Worm (Caenorhabditis elegans): Measurements from ENCODE around the gene pgp-7.

The pgp-7 gene

ce11 chrX:10907418-10907817, 37.4 kb upstream of the pgp-7 start:
- no peak for TF ChIP-seq F13C5.2 (tag; optimal IDR thresholded peaks at IDR 0.05)
- TF ChIP-seq tbx-37 (GFP tag; conservative IDR thresholded peaks at IDR 0.05): no peak
- no peak for TF ChIP-seq B0310.2 (tag; optimal IDR thresholded peaks at IDR 0.05)
- TF ChIP-seq sea-1 (GFP tag; conservative IDR thresholded peaks at IDR 0.05): no peak
- TF ChIP-seq tra-4 (tag; optimal IDR thresholded peaks at IDR 0.05): no peak
- TF ChIP-seq flt-1 (GFP tag; IDR thresholded peaks at IDR 0.05): no peak
- no peak for TF ChIP-seq ceh-13 (GFP tag; optimal IDR thresholded peaks at IDR 0.05)
- no peak for TF ChIP-seq hnd-1 (tag; optimal IDR thresholded peaks at IDR 0.05)
- no peak for TF ChIP-seq hmbx-1 (tag; optimal IDR thresholded peaks at IDR 0.05)
- no peak for TF ChIP-seq ama-1 (optimal IDR thresholded peaks at IDR 0.05)
- TF ChIP-seq aly-1 (tag; optimal IDR thresholded peaks at IDR 0.05): no peak

- no peak for TF ChIP-seq tbx-11 (GFP tag; IDR thresholded peaks at IDR 0.05)
- TF ChIP-seq aly-1 (tag; optimal IDR thresholded peaks at IDR 0.05): no peak
- no peak for TF ChIP-seq hmbx-1 (tag; optimal IDR thresholded peaks at IDR 0.05)
- TF ChIP-seq ceh-13 (GFP tag; optimal IDR thresholded peaks at IDR 0.05): no peak
- no peak for TF ChIP-seq ceh-36 (tag; optimal IDR thresholded peaks at IDR 0.05)
- TF ChIP-seq flt-1 (GFP tag; IDR thresholded peaks at IDR 0.05): no peak
- TF ChIP-seq tra-4 (tag; optimal IDR thresholded peaks at IDR 0.05): no peak
- TF ChIP-seq ama-1 (optimal IDR thresholded peaks at IDR 0.05): no peak
- TF ChIP-seq B0310.2 (tag; optimal IDR thresholded peaks at IDR 0.05): no peak
- no peak for TF ChIP-seq F13C5.2 (tag; optimal IDR thresholded peaks at IDR 0.05)
- TF ChIP-seq scrt-1 (GFP tag; IDR thresholded peaks at IDR 0.05): no peak
- no peak for TF ChIP-seq ets-7 (tag; optimal IDR thresholded peaks at IDR 0.05)
These were observed 33.4 kb upstream of the pgp-7 start for ce11 chrX:10903416-10903815.

- TF ChIP-seq ceh-13 (GFP tag; optimal IDR thresholded peaks at IDR 0.05) (no peak), flt-1 (GFP tag; IDR thresholded peaks at IDR 0.05) (no peak), tra-4 (tag; optimal IDR thresholded peaks at IDR 0.05) (no peak), aly-1 (tag; optimal IDR thresholded peaks at IDR 0.05) (no peak), ets-7 (tag; optimal IDR thresholded peaks at IDR 0.05) (no peak), tbx-37 (GFP tag; conservative IDR thresholded peaks at IDR 0.05) (no peak)
These were observed 32.8 kb upstream of the pgp-7 start, which contains the start of gene acbp-3 for ce11 chrX:10902723-10903322. acbp-3 (plus strand) TSS chrX:10903272.

- no peak for TF ChIP-seq scrt-1 (GFP tag; IDR thresholded peaks at IDR 0.05)
These were observed 31.7 kb upstream of the pgp-7 start for ce11 chrX:10901766-10902165.

- TF ChIP-seq B0310.2 (tag; optimal IDR thresholded peaks at IDR 0.05): no peak
- TF ChIP-seq pes-1 (GFP tag; IDR thresholded peaks at IDR 0.05): no peak
- TF ChIP-seq sea-1 (GFP tag; conservative IDR thresholded peaks at IDR 0.05): no peak
- TF ChIP-seq ceh-36 (tag; optimal IDR thresholded peaks at IDR 0.05): no peak
- no peak for TF ChIP-seq tra-4 (tag; optimal IDR thresholded peaks at IDR 0.05)
- TF ChIP-seq hmbx-1 (tag; optimal IDR thresholded peaks at IDR 0.05): no peak
- TF ChIP-seq hmg-4 (GFP tag; optimal IDR thresholded peaks at IDR 0.05): peak; percentile 85
- peak; percentile 16 for TF ChIP-seq F13C5.2 (tag; optimal IDR thresholded peaks at IDR 0.05)
- TF ChIP-seq scrt-1 (GFP tag; IDR thresholded peaks at IDR 0.05): no peak
- TF ChIP-seq hnd-1 (tag; optimal IDR thresholded peaks at IDR 0.05): no peak
- TF ChIP-seq ets-7 (tag; optimal IDR thresholded peaks at IDR 0.05): no peak
These were observed 30.9 kb upstream of the pgp-7 start for ce11 chrX:10900952-10901351.

- no peak for TF ChIP-seq ceh-13 (GFP tag; optimal IDR thresholded peaks at IDR 0.05)
- TF ChIP-seq F13C5.2 (tag; optimal IDR thresholded peaks at IDR 0.05): peak; percentile 43
- TF ChIP-seq ama-1 (optimal IDR thresholded peaks at IDR 0.05): no peak
- no peak for TF ChIP-seq tra-4 (tag; optimal IDR thresholded peaks at IDR 0.05)
- no peak for TF ChIP-seq pes-1 (GFP tag; IDR thresholded peaks at IDR 0.05)
- peak; percentile 39 for TF ChIP-seq ceh-36 (tag; optimal IDR thresholded peaks at IDR 0.05)
- TF ChIP-seq aly-1 (tag; optimal IDR thresholded peaks at IDR 0.05): no peak
- no peak for TF ChIP-seq ets-7 (tag; optimal IDR thresholded peaks at IDR 0.05)
- no peak for TF ChIP-seq scrt-1 (GFP tag; IDR thresholded peaks at IDR 0.05)
- TF ChIP-seq hmbx-1 (tag; optimal IDR thresholded peaks at IDR 0.05): no peak
- TF ChIP-seq tbx-37 (GFP tag; conservative IDR thresholded peaks at IDR 0.05): no peak
- no peak for TF ChIP-seq B0310.2 (tag; optimal IDR thresholded peaks at IDR 0.05)
- TF ChIP-seq tbx-11 (GFP tag; IDR thresholded peaks at IDR 0.05): no peak
- TF ChIP-seq hmg-4 (GFP tag; optimal IDR thresholded peaks at IDR 0.05): no peak
- 0 out of 2 replicates have a peak, but pooled peaks have one; percentile 46 for TF ChIP-seq flt-1 (GFP tag; IDR thresholded peaks at IDR 0.05)
- TF ChIP-seq hnd-1 (tag; optimal IDR thresholded peaks at IDR 0.05): no peak
- TF ChIP-seq sea-1 (GFP tag; conservative IDR thresholded peaks at IDR 0.05): peak; percentile 77
These were observed 30.2 kb upstream of the pgp-7 start, which contains the start of gene suca-1 for ce11 chrX:10900079-10900724. suca-1 (minus strand) TSS chrX:10900114.

ce11 chrX:10896498-10896897, 26.5 kb upstream of the pgp-7 start, which contains the start of gene haly-1:
haly-1 (minus strand) TSS chrX:10896598.
- TF ChIP-seq F13C5.2 (tag; optimal IDR thresholded peaks at IDR 0.05): no peak
- TF ChIP-seq hnd-1 (tag; optimal IDR thresholded peaks at IDR 0.05): no peak
- no peak for TF ChIP-seq tra-4 (tag; optimal IDR thresholded peaks at IDR 0.05)

- TF ChIP-seq aly-1 (tag; optimal IDR thresholded peaks at IDR 0.05): no peak
- TF ChIP-seq ets-7 (tag; optimal IDR thresholded peaks at IDR 0.05): no peak
- no peak for TF ChIP-seq tbx-11 (GFP tag; IDR thresholded peaks at IDR 0.05)
- no peak for TF ChIP-seq tbx-37 (GFP tag; conservative IDR thresholded peaks at IDR 0.05)
- no peak for TF ChIP-seq ceh-36 (tag; optimal IDR thresholded peaks at IDR 0.05)
- TF ChIP-seq scrt-1 (GFP tag; IDR thresholded peaks at IDR 0.05): no peak
These were observed 21.9 kb upstream of the pgp-7 start, which contains the start of gene F47B10.3 for ce11 chrX:10891890-10892289. F47B10.3 (plus strand) TSS chrX:10892190.
